Fruit fly (Drosophila melanogaster) whole organism, embryonic: ENCODE results near the gene CG43630.

Experiments
- Ada2b ChIP-seq: fragments of 200-800 bp; sonication (Bioruptor generic); IDR thresholded peaks from 2 replicates; pipeline ENCODE4 v1.3.6; 2022; ENCODE audit warnings: missing biosample characterization, missing genetic modification characterization
- Asciz ChIP-seq: fragments of 200-800 bp; sonication (Bioruptor generic); optimal IDR thresholded peaks from 2 replicates; lab custom pipeline; 2017; ENCODE audit warnings: missing biosample characterization, mild to moderate bottlenecking, missing genetic modification characterization, missing genetic modification reagents
- Bdp1 ChIP-seq: fragments of 200-800 bp; sonication (Bioruptor generic); optimal IDR thresholded peaks from 3 replicates; lab custom pipeline; 2016; ENCODE audit warnings: missing biosample characterization, missing genetic modification characterization
- CG11247 ChIP-seq: fragments of 200-800 bp; sonication (Bioruptor generic); IDR thresholded peaks from 2 replicates; pipeline ENCODE4 v1.3.6; 2022; ENCODE audit warnings: missing biosample characterization, missing genetic modification characterization
- CG12236 ChIP-seq: fragments of 200-800 bp; sonication (Bioruptor generic); optimal IDR thresholded peaks from 2 replicates; lab custom pipeline; 2016; ENCODE audit warnings: missing biosample characterization, missing genetic modification characterization
- CG13296 ChIP-seq: fragments of 200-800 bp; sonication (Bioruptor generic); optimal IDR thresholded peaks from 3 replicates; lab custom pipeline; 2018; ENCODE audit warnings: missing biosample characterization, mild to moderate bottlenecking, missing genetic modification characterization
- CG14050 ChIP-seq: fragments of 200-800 bp; sonication (Bioruptor generic); IDR thresholded peaks from 3 replicates; pipeline ENCODE4 v1.3.6; 2022; ENCODE audit warnings: missing biosample characterization, missing genetic modification characterization
- CG14441 ChIP-seq: fragments of 200-800 bp; sonication (Bioruptor generic); IDR thresholded peaks from 2 replicates; pipeline ENCODE4 v1.3.6; 2022; ENCODE audit warnings: missing biosample characterization, missing genetic modification characterization
- CG14710 ChIP-seq: fragments of 200-800 bp; sonication (Bioruptor generic); optimal IDR thresholded peaks from 3 replicates; lab custom pipeline; 2019; ENCODE audit warnings: missing biosample characterization, mild to moderate bottlenecking, missing genetic modification characterization, moderate library complexity
- CG15514 ChIP-seq: fragments of 200-800 bp; sonication (Bioruptor generic); optimal IDR thresholded peaks from 3 replicates; lab custom pipeline; 2017; ENCODE audit warnings: missing biosample characterization, missing genetic modification characterization, mild to moderate bottlenecking, moderate library complexity, missing genetic modification reagents
- CG1602 ChIP-seq: fragments of 200-800 bp; sonication (Bioruptor generic); optimal IDR thresholded peaks from 3 replicates; lab custom pipeline; 2016; ENCODE audit warnings: missing biosample characterization, missing genetic modification characterization
- CG16779 ChIP-seq: fragments of 200-800 bp; sonication (Bioruptor generic); IDR thresholded peaks from 2 replicates; pipeline ENCODE4 v1.3.6; 2022; ENCODE audit warnings: missing biosample characterization, missing genetic modification characterization
- CG17568 ChIP-seq: fragments of 200-800 bp; sonication (Bioruptor generic); optimal IDR thresholded peaks from 2 replicates; lab custom pipeline; 2018; ENCODE audit warnings: missing biosample characterization, mild to moderate bottlenecking, missing genetic modification characterization, moderate library complexity
- CG1792 ChIP-seq: fragments of 200-800 bp; sonication (Bioruptor generic); optimal IDR thresholded peaks from 2 replicates; lab custom pipeline; 2016; ENCODE audit warnings: missing biosample characterization, missing genetic modification characterization
- CG1832 ChIP-seq: fragments of 200-800 bp; sonication (Bioruptor generic); optimal IDR thresholded peaks from 2 replicates; lab custom pipeline; 2017; ENCODE audit warnings: missing biosample characterization, mild to moderate bottlenecking, missing genetic modification characterization, inconsistent platforms
- CG30403 ChIP-seq: fragments of 200-800 bp; sonication (Bioruptor generic); optimal IDR thresholded peaks from 3 replicates; lab custom pipeline; 2016; ENCODE audit warnings: missing biosample characterization, missing genetic modification characterization
- CG30431 ChIP-seq: fragments of 200-800 bp; sonication (Bioruptor generic); optimal IDR thresholded peaks from 2 replicates; lab custom pipeline; 2017; ENCODE audit warnings: missing biosample characterization, missing genetic modification characterization
- CG3407 ChIP-seq: fragments of 200-800 bp; sonication (Bioruptor generic); optimal IDR thresholded peaks from 2 replicates; lab custom pipeline; 2018; ENCODE audit warnings: missing biosample characterization, mild to moderate bottlenecking, missing genetic modification characterization
- CG5245 ChIP-seq: fragments of 200-800 bp; sonication (Bioruptor generic); optimal IDR thresholded peaks from 3 replicates; lab custom pipeline; 2016; ENCODE audit warnings: missing biosample characterization, missing genetic modification characterization
- CG7786 ChIP-seq: fragments of 200-800 bp; sonication (Bioruptor generic); optimal IDR thresholded peaks from 2 replicates; lab custom pipeline; 2016; ENCODE audit warnings: missing biosample characterization, missing genetic modification characterization
- CG8281 ChIP-seq: fragments of 200-800 bp; sonication (Bioruptor generic); optimal IDR thresholded peaks from 2 replicates; lab custom pipeline; 2018; ENCODE audit warnings: missing biosample characterization, mild to moderate bottlenecking, missing genetic modification characterization, moderate library complexity
- ERR ChIP-seq: fragments of 200-800 bp; sonication (Bioruptor generic); optimal IDR thresholded peaks from 2 replicates; lab custom pipeline; 2016; ENCODE audit warnings: missing biosample characterization, missing genetic modification characterization
- Ets97D ChIP-seq: fragments of 200-800 bp; sonication (Bioruptor generic); optimal IDR thresholded peaks from 3 replicates; lab custom pipeline; 2016; ENCODE audit warnings: missing biosample characterization, missing genetic modification characterization
- Gug ChIP-seq: fragments of 200-800 bp; sonication (Bioruptor generic); IDR thresholded peaks from 4 replicates; pipeline ENCODE4 v1.3.6; 2022; ENCODE audit warnings: missing biosample characterization, missing genetic modification characterization
- Hmx ChIP-seq: fragments of 200-800 bp; sonication (Bioruptor generic); optimal IDR thresholded peaks from 2 replicates; lab custom pipeline; 2016; ENCODE audit warnings: missing biosample characterization, missing genetic modification characterization
- Lhr ChIP-seq: fragments of 200-800 bp; sonication (Bioruptor generic); optimal IDR thresholded peaks from 3 replicates; lab custom pipeline; 2017; ENCODE audit warnings: mild to moderate bottlenecking, missing biosample characterization, missing genetic modification reagents, missing genetic modification characterization
- NFAT ChIP-seq: fragments of 200-800 bp; sonication (Bioruptor generic); IDR thresholded peaks from 2 replicates; pipeline ENCODE4 v1.3.6; 2022; ENCODE audit warnings: missing biosample characterization, missing genetic modification characterization
- Optix ChIP-seq: fragments of 200-800 bp; sonication (Bioruptor generic); IDR thresholded peaks from 3 replicates; pipeline ENCODE4 v1.3.6; 2022; ENCODE audit warnings: missing biosample characterization, missing genetic modification characterization
- Sox100B ChIP-seq: fragments of 200-800 bp; sonication (Bioruptor generic); optimal IDR thresholded peaks from 3 replicates; lab custom pipeline; 2018; ENCODE audit warnings: missing biosample characterization, mild to moderate bottlenecking, missing genetic modification characterization
- Taf1 ChIP-seq: fragments of 200-800 bp; sonication (Bioruptor generic); IDR thresholded peaks from 2 replicates; pipeline ENCODE4 v1.3.6; 2022; ENCODE audit warnings: missing biosample characterization, missing genetic modification characterization
- YL-1 ChIP-seq: fragments of 200-800 bp; sonication (Bioruptor generic); optimal IDR thresholded peaks from 3 replicates; lab custom pipeline; 2017; ENCODE audit warnings: missing biosample characterization, mild to moderate bottlenecking, missing genetic modification characterization
- bigmax ChIP-seq: fragments of 200-800 bp; sonication (Bioruptor generic); optimal IDR thresholded peaks from 2 replicates; lab custom pipeline; 2018; ENCODE audit warnings: missing biosample characterization, mild to moderate bottlenecking, missing genetic modification characterization
- dati ChIP-seq: fragments of 200-800 bp; sonication (Bioruptor generic); IDR thresholded peaks from 2 replicates; pipeline ENCODE4 v1.3.6; 2022; ENCODE audit warnings: missing biosample characterization, missing genetic modification characterization
- disco-r ChIP-seq: fragments of 200-800 bp; sonication (Bioruptor generic); optimal IDR thresholded peaks from 2 replicates; lab custom pipeline; 2016; ENCODE audit warnings: missing biosample characterization, missing genetic modification characterization
- fd3F ChIP-seq: fragments of 200-800 bp; sonication (Bioruptor generic); optimal IDR thresholded peaks from 2 replicates; lab custom pipeline; 2018; ENCODE audit warnings: missing biosample characterization, mild to moderate bottlenecking, missing genetic modification characterization, moderate library complexity
- h ChIP-seq: fragments of >200 bp; optimal IDR thresholded peaks from 2 replicates; lab custom pipeline; 2017
- ham ChIP-seq: fragments of 200-800 bp; sonication (Bioruptor generic); IDR thresholded peaks from 2 replicates; pipeline ENCODE4 v1.3.6; 2022; ENCODE audit warnings: missing biosample characterization, missing genetic modification characterization
- her ChIP-seq: fragments of 200-800 bp; sonication (Bioruptor generic); optimal IDR thresholded peaks from 2 replicates; lab custom pipeline; 2016; ENCODE audit warnings: missing biosample characterization, missing genetic modification characterization
- ind ChIP-seq: fragments of 200-800 bp; sonication (Bioruptor generic); optimal IDR thresholded peaks from 3 replicates; lab custom pipeline; 2016; ENCODE audit warnings: missing biosample characterization, missing genetic modification characterization
- inv ChIP-seq: fragments of 200-800 bp; sonication (Bioruptor generic); IDR thresholded peaks from 2 replicates; pipeline ENCODE4 v1.3.6; 2022; ENCODE audit warnings: missing biosample characterization, missing genetic modification characterization; ENCODE audit not compliant: partially characterized antibody
- lov ChIP-seq, 2 experiments: fragments of 200-800 bp in 1 of 2; fragments of >200 bp in 1 of 2; sonication (Bioruptor generic) in 1 of 2; IDR thresholded peaks in 1 of 2; optimal IDR thresholded peaks in 1 of 2; 2 replicates in 1 of 2; 3 replicates in 1 of 2; pipeline versions ENCODE4 v1.3.6 to Lab custom; 2017 to 2022; ENCODE audit warnings: missing biosample characterization in 1 of 2, missing genetic modification characterization in 1 of 2
- luna ChIP-seq: fragments of 200-800 bp; sonication (Bioruptor generic); optimal IDR thresholded peaks from 2 replicates; lab custom pipeline; 2016; ENCODE audit warnings: missing biosample characterization, missing genetic modification characterization
- mld ChIP-seq: fragments of 200-800 bp; sonication (Bioruptor generic); IDR thresholded peaks from 3 replicates; pipeline ENCODE4 v1.3.6; 2022; ENCODE audit warnings: missing biosample characterization, missing genetic modification characterization; ENCODE audit not compliant: partially characterized antibody
- nerfin-2 ChIP-seq: fragments of 200-800 bp; sonication (Bioruptor generic); IDR thresholded peaks from 2 replicates; pipeline ENCODE4 v1.3.6; 2022; ENCODE audit warnings: missing biosample characterization, missing genetic modification characterization; ENCODE audit not compliant: partially characterized antibody
- pfk ChIP-seq: fragments of 200-800 bp; sonication (Bioruptor generic); optimal IDR thresholded peaks from 2 replicates; lab custom pipeline; 2018; ENCODE audit warnings: missing biosample characterization, mild to moderate bottlenecking, missing genetic modification characterization, moderate library complexity
- pho ChIP-seq: fragments of 200-800 bp; sonication (Bioruptor generic); optimal IDR thresholded peaks from 2 replicates; lab custom pipeline; 2016; ENCODE audit warnings: missing biosample characterization, missing genetic modification characterization
- stc ChIP-seq: fragments of 200-800 bp; sonication (Bioruptor generic); IDR thresholded peaks from 2 replicates; pipeline ENCODE4 v1.3.6; 2022; ENCODE audit warnings: missing biosample characterization, missing genetic modification characterization
- tap ChIP-seq: fragments of 200-800 bp; optimal IDR thresholded peaks from 3 replicates; lab custom pipeline; 2019; ENCODE audit warnings: missing biosample characterization, mild to moderate bottlenecking, missing genetic modification characterization, moderate library complexity
- trh ChIP-seq: fragments of 200-800 bp; sonication (Bioruptor generic); optimal IDR thresholded peaks from 2 replicates; lab custom pipeline; 2016; ENCODE audit warnings: missing biosample characterization, missing genetic modification characterization
- unc-4 ChIP-seq: fragments of 200-800 bp; sonication (Bioruptor generic); IDR thresholded peaks from 2 replicates; pipeline ENCODE4 v1.3.6; 2022; ENCODE audit warnings: missing biosample characterization, missing genetic modification characterization; ENCODE audit not compliant: partially characterized antibody
- vvl ChIP-seq: fragments of 200-800 bp; sonication (Bioruptor generic); IDR thresholded peaks from 2 replicates; pipeline ENCODE4 v1.3.6; 2022; ENCODE audit warnings: missing biosample characterization, missing genetic modification characterization
- zfh2 ChIP-seq: fragments of 200-800 bp; sonication (Bioruptor generic); optimal IDR thresholded peaks from 2 replicates; lab custom pipeline; 2016; ENCODE audit warnings: missing biosample characterization, missing genetic modification characterization

The CG43630 gene

dm6 chr3R:12627691-12628148, 48.3 kb downstream of the CG43630 start, which contains the start of the genes Vha55 and Snx3 (continued):
- TF ChIP-seq trh (GFP tag; lab: Kevin White, UChicago) (peak; percentile 23), CG16779 (GFP tag; lab: Robert Waterston, UW) (no peak), Asciz (GFP tag; lab: Kevin White, UChicago) (no peak), CG3407 (GFP tag; lab: Kevin White, UChicago) (no peak), CG8281 (no peak), Bdp1 (GFP tag; lab: Kevin White, UChicago) (peak; percentile 75), CG11247 (GFP tag; lab: Robert Waterston, UW) (no peak), CG30403 (GFP tag; lab: Kevin White, UChicago) (peak; percentile 80), Hmx (no peak), CG1602 (GFP tag; lab: Kevin White, UChicago) (peak; percentile 60), Ada2b (GFP tag; lab: Robert Waterston, UW) (no peak), CG14050 (no peak), CG30431 (GFP tag; lab: Kevin White, UChicago) (no peak), ind (peak; percentile 83), CG14441 (GFP tag; lab: Robert Waterston, UW) (no peak), bigmax (GFP tag; lab: Kevin White, UChicago) (peak; percentile 57), h (no peak), CG15514 (GFP tag; lab: Kevin White, UChicago) (peak; percentile 98), YL-1 (GFP tag; lab: Kevin White, UChicago) (peak; percentile 81), CG5245 (GFP tag; lab: Kevin White, UChicago) (peak; percentile 74), pho (GFP tag; lab: Kevin White, UChicago) (peak; percentile 85), CG13296 (GFP tag; lab: Kevin White, UChicago) (no peak), zfh2 (GFP tag; lab: Kevin White, UChicago) (peak; percentile 91), ERR (GFP tag; lab: Kevin White, UChicago) (peak; percentile 92), tap (no peak), Lhr (GFP tag; lab: Kevin White, UChicago) (peak; percentile 99), CG12236 (GFP tag; lab: Kevin White, UChicago) (peak; percentile 55), CG1792 (GFP tag; lab: Kevin White, UChicago) (peak; percentile 0), Ets97D (peak; percentile 97), Gug (GFP tag; lab: Robert Waterston, UW) (peak; percentile 78), inv (GFP tag; lab: Robert Waterston, UW) (no peak), CG7786 (GFP tag; lab: Kevin White, UChicago) (peak; percentile 87), CG1832 (GFP tag; lab: Kevin White, UChicago) (no peak), mld (GFP tag; lab: Robert Waterston, UW) (no peak), dati (GFP tag; lab: Robert Waterston, UW) (no peak), stc (no peak), fd3F (peak; percentile 18), Optix (GFP tag; lab: Robert Waterston, UW) (no peak), vvl (GFP tag; lab: Robert Waterston, UW) (no peak), her (peak; percentile 89), luna (peak; percentile 72), ham (no peak), Taf1 (GFP tag; lab: Robert Waterston, UW) (no peak), nerfin-2 (no peak), unc-4 (GFP tag; lab: Robert Waterston, UW) (no peak), disco-r (peak; percentile 40), pfk (no peak), NFAT (no peak), lov (optimal IDR thresholded peaks at IDR 0.05; lab: Kevin White, UChicago) (no peak), lov (GFP tag; IDR thresholded peaks at IDR 0.05; lab: Robert Waterston, UW) (no peak), Sox100B (GFP tag; lab: Kevin White, UChicago) (no peak), CG17568 (GFP tag; lab: Kevin White, UChicago) (no peak), CG14710 (peak; percentile 88)
